Worm (Caenorhabditis elegans) whole organism, L2 larva: ENCODE results near the gene hic-1.
A peak's percentile ranks its signal among the peaks of the same experiment; 100 is the strongest.

Experiments
- C34F6.9 ChIP-seq: fragments of 150-350 bp; optimal IDR thresholded peaks from 2 replicates; lab custom pipeline; 2014; ENCODE audit warnings: missing biosample characterization, missing genetic modification characterization
- F13H6.1 ChIP-seq: sonication (generic microtip); optimal IDR thresholded peaks from 2 replicates; lab custom pipeline; 2016; ENCODE audit warnings: missing genetic modification characterization, missing compliant biosample characterization
- R02D3.7 ChIP-seq: fragments of 150-350 bp; optimal IDR thresholded peaks from 2 replicates; lab custom pipeline; 2014; ENCODE audit warnings: missing biosample characterization, missing genetic modification characterization
- Y55F3AM.14 ChIP-seq: fragments of 200-800 bp; sonication (Bioruptor generic); optimal IDR thresholded peaks from 2 replicates; lab custom pipeline; 2018; ENCODE audit warnings: mild to moderate bottlenecking, missing genetic modification characterization, missing compliant biosample characterization
- ZK546.5 ChIP-seq: sonication (generic microtip); optimal IDR thresholded peaks from 2 replicates; lab custom pipeline; 2017; ENCODE audit warnings: missing biosample characterization, missing genetic modification characterization
- alr-1 ChIP-seq: fragments of 150-350 bp; optimal IDR thresholded peaks from 2 replicates; lab custom pipeline; 2014; ENCODE audit warnings: missing biosample characterization, missing genetic modification characterization
- aly-2 ChIP-seq: fragments of 150-350 bp; optimal IDR thresholded peaks from 2 replicates; lab custom pipeline; 2014; ENCODE audit warnings: missing biosample characterization, missing genetic modification characterization
- ama-1 ChIP-seq: fragments of 150-350 bp; optimal IDR thresholded peaks from 2 replicates; lab custom pipeline; 2018; ENCODE audit warnings: inconsistent platforms
- blmp-1 ChIP-seq: sonication (generic microtip); optimal IDR thresholded peaks from 2 replicates; lab custom pipeline; 2017; ENCODE audit warnings: missing genetic modification characterization, mild to moderate bottlenecking, missing compliant biosample characterization, antibody characterized with exemption, moderate library complexity; ENCODE audit not compliant: insufficient read depth
- ceh-16 ChIP-seq: fragments of 150-350 bp; optimal IDR thresholded peaks from 2 replicates; lab custom pipeline; 2014; ENCODE audit warnings: missing biosample characterization, missing genetic modification characterization
- ceh-82 ChIP-seq: fragments of 150-350 bp; optimal IDR thresholded peaks from 2 replicates; lab custom pipeline; 2014; ENCODE audit warnings: missing biosample characterization, missing genetic modification characterization
- dmd-4 ChIP-seq: sonication (generic microtip); optimal IDR thresholded peaks from 2 replicates; lab custom pipeline; 2017; ENCODE audit warnings: missing biosample characterization, missing genetic modification characterization
- egl-27 ChIP-seq: sonication (generic microtip); optimal IDR thresholded peaks from 3 replicates; lab custom pipeline; 2017; ENCODE audit warnings: missing biosample characterization, missing genetic modification reagents, missing genetic modification characterization
- elt-1 ChIP-seq: fragments of 150-350 bp; optimal IDR thresholded peaks from 2 replicates; lab custom pipeline; 2014; ENCODE audit warnings: missing biosample characterization, missing genetic modification characterization
- elt-3 ChIP-seq: sonication (generic microtip); optimal IDR thresholded peaks from 2 replicates; lab custom pipeline; 2017; ENCODE audit warnings: missing biosample characterization, missing genetic modification characterization
- fos-1 ChIP-seq: fragments of 150-350 bp; optimal IDR thresholded peaks from 2 replicates; lab custom pipeline; 2014; ENCODE audit warnings: missing biosample characterization, missing genetic modification characterization
- gmeb-1 ChIP-seq: fragments of 150-350 bp; optimal IDR thresholded peaks from 2 replicates; lab custom pipeline; 2014; ENCODE audit warnings: missing biosample characterization, missing genetic modification characterization
- lin-11 ChIP-seq: fragments of 150-350 bp; sonication (generic microtip); optimal IDR thresholded peaks from 2 replicates; lab custom pipeline; 2014; ENCODE audit warnings: missing biosample characterization, missing genetic modification characterization, inconsistent platforms, mixed read lengths
- lin-13 ChIP-seq: fragments of 150-350 bp; optimal IDR thresholded peaks from 2 replicates; lab custom pipeline; 2014; ENCODE audit warnings: missing biosample characterization, missing genetic modification reagents, missing genetic modification characterization
- lin-39 ChIP-seq: fragments of 150-350 bp; optimal IDR thresholded peaks from 2 replicates; lab custom pipeline; 2014; ENCODE audit warnings: missing biosample characterization, missing genetic modification reagents, missing genetic modification characterization
- lsy-2 ChIP-seq, 2 experiments: fragments of 150-350 bp in 1 of 2; sonication (generic microtip) in 1 of 2; optimal IDR thresholded peaks; 2 replicates each; lab custom pipeline; 2014 to 2017; ENCODE audit warnings: missing biosample characterization in 2 of 2, missing genetic modification characterization in 2 of 2
- mab-5 ChIP-seq: fragments of 150-350 bp; optimal IDR thresholded peaks from 2 replicates; lab custom pipeline; 2014; ENCODE audit warnings: missing biosample characterization, missing genetic modification characterization
- mbf-1 ChIP-seq: sonication (generic microtip); optimal IDR thresholded peaks from 2 replicates; lab custom pipeline; 2017; ENCODE audit warnings: missing biosample characterization, missing genetic modification characterization
- mdl-1 ChIP-seq, 2 experiments: fragments of 150-350 bp in 1 of 2; sonication (generic microtip) in 1 of 2; optimal IDR thresholded peaks; 2 replicates each; lab custom pipeline; 2017; ENCODE audit warnings: missing biosample characterization in 2 of 2, missing genetic modification characterization in 2 of 2
- nhr-10 ChIP-seq: sonication (generic microtip); optimal IDR thresholded peaks from 2 replicates; lab custom pipeline; 2017; ENCODE audit warnings: missing biosample characterization, missing genetic modification characterization
- nhr-12 ChIP-seq: fragments of 150-350 bp; optimal IDR thresholded peaks from 2 replicates; lab custom pipeline; 2014; ENCODE audit warnings: missing biosample characterization, missing genetic modification characterization
- nhr-129 ChIP-seq: fragments of 150-350 bp; optimal IDR thresholded peaks from 2 replicates; lab custom pipeline; 2014; ENCODE audit warnings: missing biosample characterization, missing genetic modification characterization
- nhr-21 ChIP-seq: fragments of 150-350 bp; optimal IDR thresholded peaks from 2 replicates; lab custom pipeline; 2014; ENCODE audit warnings: missing biosample characterization, missing genetic modification characterization
- nhr-23 ChIP-seq: fragments of 150-350 bp; optimal IDR thresholded peaks from 2 replicates; lab custom pipeline; 2014; ENCODE audit warnings: missing biosample characterization, missing genetic modification reagents, missing genetic modification characterization
- nhr-237 ChIP-seq: fragments of 150-350 bp; optimal IDR thresholded peaks from 2 replicates; lab custom pipeline; 2014; ENCODE audit warnings: missing biosample characterization, missing genetic modification characterization
- nhr-25 ChIP-seq: fragments of 150-350 bp; sonication (generic microtip); optimal IDR thresholded peaks from 3 replicates; lab custom pipeline; 2014; ENCODE audit warnings: missing biosample characterization, missing genetic modification characterization
- nhr-6 ChIP-seq: fragments of 150-350 bp; optimal IDR thresholded peaks from 2 replicates; lab custom pipeline; 2014; ENCODE audit warnings: missing biosample characterization, missing genetic modification characterization
- nhr-77 ChIP-seq: fragments of 150-350 bp; optimal IDR thresholded peaks from 2 replicates; lab custom pipeline; 2014; ENCODE audit warnings: missing biosample characterization, missing genetic modification characterization
- peb-1 ChIP-seq: fragments of 150-350 bp; optimal IDR thresholded peaks from 2 replicates; lab custom pipeline; 2014; ENCODE audit warnings: missing biosample characterization, missing genetic modification characterization
- sem-4 ChIP-seq: fragments of 150-350 bp; optimal IDR thresholded peaks from 2 replicates; lab custom pipeline; 2014; ENCODE audit warnings: missing biosample characterization, missing genetic modification reagents, missing genetic modification characterization
- skn-1 ChIP-seq: sonication (generic microtip); optimal IDR thresholded peaks from 2 replicates; lab custom pipeline; 2017; ENCODE audit warnings: missing biosample characterization, missing genetic modification characterization
- sma-3 ChIP-seq: sonication (generic microtip); optimal IDR thresholded peaks from 2 replicates; lab custom pipeline; 2016; ENCODE audit warnings: missing genetic modification reagents, missing genetic modification characterization, missing compliant biosample characterization
- sma-9 ChIP-seq, 2 experiments: fragments of 150-350 bp in 1 of 2; sonication (generic microtip) in 1 of 2; optimal IDR thresholded peaks; 2 replicates each; lab custom pipeline; 2014 to 2016; ENCODE audit warnings: missing genetic modification characterization in 2 of 2, mild to moderate bottlenecking in 1 of 2, missing biosample characterization in 1 of 2, missing compliant biosample characterization in 1 of 2, missing genetic modification reagents in 1 of 2, moderate library complexity in 1 of 2
- unc-39 ChIP-seq: fragments of 150-350 bp; optimal IDR thresholded peaks from 2 replicates; lab custom pipeline; 2014; ENCODE audit warnings: missing biosample characterization, missing genetic modification characterization
- unc-55 ChIP-seq: fragments of 150-350 bp; sonication (generic microtip); optimal IDR thresholded peaks from 3 replicates; lab custom pipeline; 2014; ENCODE audit warnings: missing biosample characterization, missing genetic modification reagents, missing genetic modification characterization
- unc-62 ChIP-seq: fragments of 150-350 bp; optimal IDR thresholded peaks from 2 replicates; lab custom pipeline; 2014; ENCODE audit warnings: missing biosample characterization, missing genetic modification reagents, missing genetic modification characterization
- zag-1 ChIP-seq: fragments of 150-350 bp; optimal IDR thresholded peaks from 2 replicates; lab custom pipeline; 2014; ENCODE audit warnings: missing biosample characterization, missing genetic modification characterization
- ztf-1 ChIP-seq: fragments of 200-800 bp; sonication (Bioruptor generic); conservative IDR thresholded peaks from 2 replicates; pipeline ENCODE4 v1.3.6; 2022; ENCODE audit warnings: missing genetic modification characterization, missing compliant biosample characterization
- ztf-11 ChIP-seq: sonication (generic microtip); optimal IDR thresholded peaks from 2 replicates; lab custom pipeline; 2017; ENCODE audit warnings: missing biosample characterization, missing genetic modification characterization
- ztf-4 ChIP-seq: fragments of 150-350 bp; optimal IDR thresholded peaks from 2 replicates; lab custom pipeline; 2014; ENCODE audit warnings: missing biosample characterization, missing genetic modification characterization

Gene hic-1

ce11 chrX:6603098-6603497, 4.5 kb upstream of the hic-1 start, which contains the start of gene F23G4.1:
TSS of gene F23G4.1 (minus strand) at chrX:6603198.
- no peak for TF ChIP-seq mbf-1 (tag; lab: Kevin White, UChicago)
- TF ChIP-seq unc-39 (tag; lab: Kevin White, UChicago): no peak
- TF ChIP-seq nhr-10: no peak
- TF ChIP-seq mdl-1 (tag; optimal IDR thresholded peaks at IDR 0.05; lab: Kevin White, UChicago): no peak
- TF ChIP-seq F13H6.1 (tag; lab: Kevin White, UChicago): no peak
- TF ChIP-seq fos-1 (tag; lab: Kevin White, UChicago): no peak
- TF ChIP-seq alr-1 (tag; lab: Kevin White, UChicago): no peak
- no peak for TF ChIP-seq Y55F3AM.14 (GFP tag; lab: Kevin White, UChicago)

- TF ChIP-seq nhr-23 (tag; lab: Kevin White, UChicago) (no peak), nhr-129 (tag; lab: Kevin White, UChicago) (no peak)
Measured at ce11 chrX:6601967-6602366, 3.3 kb upstream of the hic-1 start.

ce11 chrX:6597089-6597488, 1.5 kb downstream of the hic-1 start, which contains the start of gene ttr-6:
TSS of gene ttr-6 (minus strand) at chrX:6597121.
- TF ChIP-seq nhr-129 (tag; lab: Kevin White, UChicago) (peak; percentile 55), lsy-2 (tag; optimal IDR thresholded peaks at IDR 0.05; lab: Kevin White, UChicago) (peak in 1 of 2 experiments; percentile 16), unc-55 (GFP tag; lab: Kevin White, UChicago) (no peak), sma-9 (GFP tag; optimal IDR thresholded peaks at IDR 0.05; lab: Kevin White, UChicago) (peak; percentile 6), sma-9 (tag; optimal IDR thresholded peaks at IDR 0.05; lab: Kevin White, UChicago) (no peak), sma-3 (no peak)

ce11 chrX:6593178-6593786, 5.3 kb downstream of the hic-1 start:
- TF ChIP-seq gmeb-1 (peak; percentile 66), ZK546.5 (no peak), lin-13 (GFP tag; lab: Kevin White, UChicago) (peak; percentile 61), blmp-1 (tag; lab: Kevin White, UChicago) (no peak), skn-1 (tag; lab: Kevin White, UChicago) (peak; percentile 44), nhr-12 (tag; lab: Kevin White, UChicago) (no peak), ceh-82 (tag; lab: Kevin White, UChicago) (no peak), alr-1 (tag; lab: Kevin White, UChicago) (no peak), fos-1 (tag; lab: Kevin White, UChicago) (peak; percentile 46), ceh-16 (tag; lab: Kevin White, UChicago) (no peak), ama-1 (lab: Kevin White, UChicago) (no peak), mab-5 (tag; lab: Kevin White, UChicago) (peak; percentile 29), zag-1 (no peak), mbf-1 (tag; lab: Kevin White, UChicago) (no peak), sma-3 (no peak), mdl-1 (tag; optimal IDR thresholded peaks at IDR 0.05; lab: Kevin White, UChicago) (peak in 1 of 2 experiments; percentile 1), elt-3 (tag; lab: Kevin White, UChicago) (no peak), egl-27 (tag; lab: Kevin White, UChicago) (peak; percentile 70), dmd-4 (tag; lab: Kevin White, UChicago) (no peak), nhr-25 (tag; lab: Kevin White, UChicago) (no peak), sem-4 (tag; lab: Kevin White, UChicago) (no peak), elt-1 (tag; lab: Kevin White, UChicago) (no peak), nhr-6 (tag; lab: Kevin White, UChicago) (peak; percentile 25), nhr-10 (no peak), C34F6.9 (tag; lab: Kevin White, UChicago) (peak; percentile 29), nhr-23 (tag; lab: Kevin White, UChicago) (no peak), nhr-77 (tag; lab: Kevin White, UChicago) (no peak), sma-9 (GFP tag; optimal IDR thresholded peaks at IDR 0.05; lab: Kevin White, UChicago) (peak; percentile 83), sma-9 (tag; optimal IDR thresholded peaks at IDR 0.05; lab: Kevin White, UChicago) (no peak), R02D3.7 (tag; lab: Kevin White, UChicago) (no peak), peb-1 (tag; lab: Kevin White, UChicago) (no peak), ztf-11 (tag; lab: Kevin White, UChicago) (no peak), F13H6.1 (tag; lab: Kevin White, UChicago) (peak; percentile 81), ztf-4 (tag; lab: Kevin White, UChicago) (no peak), unc-55 (GFP tag; lab: Kevin White, UChicago) (peak; percentile 81), lin-11 (tag; lab: Kevin White, UChicago) (no peak), nhr-129 (tag; lab: Kevin White, UChicago) (peak; percentile 91), lsy-2 (tag; optimal IDR thresholded peaks at IDR 0.05; lab: Kevin White, UChicago) (peak; percentile 35 to 70), nhr-237 (tag; lab: Kevin White, UChicago) (no peak), unc-62 (GFP tag; lab: Kevin White, UChicago) (no peak), lin-39 (tag; lab: Kevin White, UChicago) (no peak), aly-2 (tag; lab: Kevin White, UChicago) (no peak), ztf-1 (GFP tag; lab: Robert Waterston, UW) (no peak), nhr-21 (tag; lab: Kevin White, UChicago) (peak; percentile 53)
